Worm (Caenorhabditis elegans): ENCODE measurements around the gene R11D1.4.

DNA sequence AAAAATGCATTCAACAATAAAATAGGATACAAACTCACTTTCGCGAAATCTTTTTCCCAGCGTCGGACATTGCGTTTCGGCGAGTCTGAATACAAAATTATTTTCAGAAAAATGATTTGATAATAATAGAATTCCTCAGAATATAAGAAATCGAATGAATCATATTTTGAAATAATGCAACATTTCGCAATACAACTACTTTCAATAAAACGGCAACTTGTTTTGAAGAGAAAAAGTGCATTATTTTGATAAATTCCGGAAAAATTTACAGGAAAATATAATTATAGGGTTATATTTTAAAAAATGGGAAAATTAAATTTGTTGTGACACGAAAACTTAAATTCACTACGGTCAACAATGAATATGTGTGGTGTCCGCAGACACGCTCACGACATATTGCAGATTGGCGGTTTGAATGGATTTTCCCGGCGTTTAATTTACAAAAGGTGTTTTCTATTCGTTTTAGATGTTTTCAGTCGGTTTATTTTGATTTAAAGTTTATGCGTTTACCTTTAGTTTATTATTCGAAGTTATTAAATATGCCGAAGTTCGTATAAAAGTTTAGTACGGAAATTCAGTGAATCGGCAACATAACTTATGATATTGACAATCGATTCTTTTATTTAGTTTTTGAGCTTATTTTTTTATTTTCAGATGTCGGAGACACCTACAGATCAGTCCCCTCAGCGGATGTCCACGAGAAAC is 49.4 kb upstream of the R11D1.4 start, which contains the start of the genes abcf-1 and scc-3:
- TF ChIP-seq tab-1 (GFP tag; IDR thresholded peaks at IDR 0.05) (no peak), ztf-23 (GFP tag; IDR thresholded peaks at IDR 0.05) (no peak), flt-1 (GFP tag; IDR thresholded peaks at IDR 0.05) (no peak), med-1 (GFP tag; optimal IDR thresholded peaks at IDR 0.05; ENCODE audit: insufficient read depth) (no peak), T22C8.4 (GFP tag; IDR thresholded peaks at IDR 0.05) (no peak), ref-1 (GFP tag; conservative IDR thresholded peaks at IDR 0.05) (no peak), cog-1 (tag; optimal IDR thresholded peaks at IDR 0.05) (no peak), klf-2 (GFP tag; conservative IDR thresholded peaks at IDR 0.05) (no peak), ztf-29 (GFP tag; IDR thresholded peaks at IDR 0.05) (no peak)
